Worm (Caenorhabditis elegans): Measurements from ENCODE around the gene F40G9.9.

DNA sequence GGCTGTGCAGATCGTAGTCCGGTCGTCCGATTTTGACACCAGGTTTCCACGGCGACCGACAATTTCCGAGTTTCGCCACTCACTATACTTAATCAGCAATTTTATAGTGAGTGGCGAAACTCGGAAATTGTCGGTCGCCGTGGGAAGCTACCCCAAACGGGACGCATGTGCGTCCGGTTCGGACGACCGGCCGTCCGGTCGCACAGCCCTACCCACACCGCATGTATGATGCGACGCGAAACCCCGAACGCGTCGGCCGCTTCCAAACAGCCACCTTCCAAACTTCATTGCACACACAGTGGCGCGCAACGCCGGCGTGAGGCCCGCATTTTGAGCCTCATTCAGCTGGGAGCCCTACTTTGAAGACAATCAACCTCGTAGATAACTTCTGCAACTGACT lies 20.4 kb downstream of the F40G9.9 start:
- TF ChIP-seq sea-1 (GFP tag; conservative IDR thresholded peaks at IDR 0.05): no peak
- no peak for TF ChIP-seq ama-1 (optimal IDR thresholded peaks at IDR 0.05)
- TF ChIP-seq hnd-1 (tag; optimal IDR thresholded peaks at IDR 0.05): no peak
- TF ChIP-seq B0310.2 (tag; optimal IDR thresholded peaks at IDR 0.05): no peak
- TF ChIP-seq flt-1 (GFP tag; IDR thresholded peaks at IDR 0.05): no peak
- no peak for TF ChIP-seq tbx-37 (GFP tag; conservative IDR thresholded peaks at IDR 0.05)
- TF ChIP-seq F13C5.2 (tag; optimal IDR thresholded peaks at IDR 0.05): no peak
- no peak for TF ChIP-seq tbx-11 (GFP tag; IDR thresholded peaks at IDR 0.05)

Measured in whole organism, early embryonic.